Worm (Caenorhabditis elegans) whole organism, L2 larva: ENCODE results near the gene ZK354.7.

Source experiments
- aly-2 ChIP-seq: fragments of 150-350 bp; optimal IDR thresholded peaks from 2 replicates; lab custom pipeline; 2014; ENCODE audit warnings: missing biosample characterization, missing genetic modification characterization
- ama-1 ChIP-seq: fragments of 150-350 bp; optimal IDR thresholded peaks from 2 replicates; lab custom pipeline; 2018; ENCODE audit warnings: inconsistent platforms
- elt-3 ChIP-seq: sonication (generic microtip); optimal IDR thresholded peaks from 2 replicates; lab custom pipeline; 2017; ENCODE audit warnings: missing biosample characterization, missing genetic modification characterization
- lsy-2 ChIP-seq, 2 experiments: fragments of 150-350 bp in 1 of 2; sonication (generic microtip) in 1 of 2; optimal IDR thresholded peaks; 2 replicates each; lab custom pipeline; 2014 to 2017; ENCODE audit warnings: missing biosample characterization in 2 of 2, missing genetic modification characterization in 2 of 2
- mab-5 ChIP-seq: fragments of 150-350 bp; optimal IDR thresholded peaks from 2 replicates; lab custom pipeline; 2014; ENCODE audit warnings: missing biosample characterization, missing genetic modification characterization
- mdl-1 ChIP-seq, 2 experiments: fragments of 150-350 bp in 1 of 2; sonication (generic microtip) in 1 of 2; optimal IDR thresholded peaks; 2 replicates each; lab custom pipeline; 2017; ENCODE audit warnings: missing biosample characterization in 2 of 2, missing genetic modification characterization in 2 of 2
- nhr-237 ChIP-seq: fragments of 150-350 bp; optimal IDR thresholded peaks from 2 replicates; lab custom pipeline; 2014; ENCODE audit warnings: missing biosample characterization, missing genetic modification characterization
- nhr-25 ChIP-seq: fragments of 150-350 bp; sonication (generic microtip); optimal IDR thresholded peaks from 3 replicates; lab custom pipeline; 2014; ENCODE audit warnings: missing biosample characterization, missing genetic modification characterization

ce11 chrIV:5306040-5306439, 3.1 kb upstream of the ZK354.7 start, which contains the start of gene ZK354.8:
- no peak for TF ChIP-seq nhr-237
- no peak for TF ChIP-seq ama-1 (lab: Kevin White, UChicago)
- no peak for TF ChIP-seq aly-2 (tag; lab: Kevin White, UChicago)
- no peak for TF ChIP-seq mab-5 (tag; lab: Kevin White, UChicago)
- TF ChIP-seq lsy-2 (tag; optimal IDR thresholded peaks at IDR 0.05; lab: Kevin White, UChicago) = no peak
- TF ChIP-seq elt-3 (tag; lab: Kevin White, UChicago) = no peak
- no peak for TF ChIP-seq nhr-25
- TF ChIP-seq mdl-1 (tag; optimal IDR thresholded peaks at IDR 0.05; lab: Kevin White, UChicago) = no peak
